Fruit fly (Drosophila melanogaster) whole organism, prepupa: ENCODE results near the gene CG14818.
A peak's percentile ranks its signal among the peaks of the same experiment; 100 is the strongest.

Experiments used
- Blimp-1 ChIP-seq: fragments of 200-800 bp; sonication (Bioruptor generic); optimal IDR thresholded peaks from 3 replicates; lab custom pipeline; 2017; ENCODE audit warnings: missing biosample characterization, missing genetic modification characterization, mild to moderate bottlenecking, moderate library complexity, missing genetic modification reagents
- CG10631 ChIP-seq: fragments of 200-800 bp; sonication (Bioruptor generic); optimal IDR thresholded peaks from 2 replicates; lab custom pipeline; 2016; ENCODE audit warnings: missing biosample characterization, missing genetic modification characterization
- CG11294 ChIP-seq: fragments of 200-800 bp; sonication (Bioruptor generic); IDR thresholded peaks from 2 replicates; pipeline ENCODE4 v1.3.6; 2022; ENCODE audit warnings: missing biosample characterization, missing genetic modification characterization
- CG11762 ChIP-seq: fragments of 200-800 bp; sonication (Bioruptor generic); optimal IDR thresholded peaks from 3 replicates; lab custom pipeline; 2016; ENCODE audit warnings: missing biosample characterization, missing genetic modification characterization; ENCODE audit not compliant: insufficient read depth
- CG11902 ChIP-seq: fragments of 200-800 bp; sonication (Bioruptor generic); optimal IDR thresholded peaks from 3 replicates; lab custom pipeline; 2016; ENCODE audit warnings: missing biosample characterization, missing genetic modification characterization
- CG15336 ChIP-seq: fragments of 200-800 bp; sonication (Bioruptor generic); IDR thresholded peaks from 2 replicates; pipeline ENCODE4 v1.3.6; 2022; ENCODE audit warnings: missing biosample characterization, missing genetic modification characterization
- CG16779 ChIP-seq: fragments of 200-800 bp; sonication (Bioruptor generic); optimal IDR thresholded peaks from 3 replicates; lab custom pipeline; 2017; ENCODE audit warnings: missing biosample characterization, mild to moderate bottlenecking, missing genetic modification characterization
- CG3032 ChIP-seq: fragments of 200-800 bp; optimal IDR thresholded peaks from 2 replicates; lab custom pipeline; 2019; ENCODE audit warnings: missing biosample characterization, mild to moderate bottlenecking, missing genetic modification characterization, moderate library complexity
- CG31627 ChIP-seq: fragments of 200-800 bp; sonication (Bioruptor generic); optimal IDR thresholded peaks from 3 replicates; lab custom pipeline; 2016; ENCODE audit warnings: missing biosample characterization, missing genetic modification characterization
- CG34406 ChIP-seq: fragments of 200-800 bp; sonication (Bioruptor generic); optimal IDR thresholded peaks from 3 replicates; lab custom pipeline; 2016; ENCODE audit warnings: missing biosample characterization, missing genetic modification characterization
- CG3919 ChIP-seq: fragments of 200-800 bp; sonication (Bioruptor generic); optimal IDR thresholded peaks from 3 replicates; lab custom pipeline; 2016; ENCODE audit warnings: missing biosample characterization, missing genetic modification characterization
- CG4318 ChIP-seq: fragments of 200-800 bp; sonication (Bioruptor generic); optimal IDR thresholded peaks from 3 replicates; lab custom pipeline; 2017; ENCODE audit warnings: missing biosample characterization, mild to moderate bottlenecking, missing genetic modification characterization
- CG6163 ChIP-seq: fragments of 200-800 bp; sonication (Bioruptor generic); IDR thresholded peaks from 3 replicates; pipeline ENCODE4 v1.3.6; 2022; ENCODE audit warnings: missing biosample characterization, missing genetic modification characterization
- CG6276 ChIP-seq: fragments of 200-800 bp; sonication (Bioruptor generic); optimal IDR thresholded peaks from 2 replicates; lab custom pipeline; 2017; ENCODE audit warnings: missing biosample characterization, mild to moderate bottlenecking, missing genetic modification characterization
- CG6792 ChIP-seq: fragments of 200-800 bp; sonication (Bioruptor generic); optimal IDR thresholded peaks from 3 replicates; lab custom pipeline; 2016; ENCODE audit warnings: missing biosample characterization, missing genetic modification characterization
- CG6808 ChIP-seq: fragments of 200-800 bp; sonication (Bioruptor generic); optimal IDR thresholded peaks from 3 replicates; lab custom pipeline; 2017; ENCODE audit warnings: missing biosample characterization, missing genetic modification characterization, mild to moderate bottlenecking, moderate library complexity, missing genetic modification reagents
- CG6854 ChIP-seq: fragments of 200-800 bp; sonication (Bioruptor generic); optimal IDR thresholded peaks from 2 replicates; lab custom pipeline; 2017; ENCODE audit warnings: missing biosample characterization, mild to moderate bottlenecking, missing genetic modification characterization
- CG7368 ChIP-seq: fragments of 200-800 bp; sonication (Bioruptor generic); optimal IDR thresholded peaks from 3 replicates; lab custom pipeline; 2016; ENCODE audit warnings: missing biosample characterization, missing genetic modification characterization
- CG8119 ChIP-seq: fragments of 200-800 bp; sonication (Bioruptor generic); IDR thresholded peaks from 3 replicates; pipeline ENCODE4 v1.3.6; 2022; ENCODE audit warnings: missing biosample characterization, missing genetic modification characterization
- CG8319 ChIP-seq: fragments of 200-800 bp; sonication (Bioruptor generic); optimal IDR thresholded peaks from 3 replicates; lab custom pipeline; 2016; ENCODE audit warnings: missing biosample characterization, missing genetic modification characterization
- CG8632 ChIP-seq: fragments of 200-800 bp; sonication (Bioruptor generic); optimal IDR thresholded peaks from 3 replicates; lab custom pipeline; 2016; ENCODE audit warnings: missing biosample characterization, missing genetic modification characterization
- CG9139 ChIP-seq: fragments of 200-800 bp; sonication (Bioruptor generic); optimal IDR thresholded peaks from 3 replicates; lab custom pipeline; 2017; ENCODE audit warnings: missing biosample characterization, mild to moderate bottlenecking, missing genetic modification characterization
- Eip75B ChIP-seq: fragments of 200-800 bp; sonication (Bioruptor generic); optimal IDR thresholded peaks from 3 replicates; lab custom pipeline; 2016; ENCODE audit warnings: missing biosample characterization, missing genetic modification characterization
- Eip78C ChIP-seq: fragments of 200-800 bp; sonication (Bioruptor generic); peaks from one replicate; lab custom pipeline; 2016; ENCODE audit warnings: missing biosample characterization, missing genetic modification characterization
- Ets21C ChIP-seq: fragments of 200-800 bp; sonication (Bioruptor generic); optimal IDR thresholded peaks from 3 replicates; lab custom pipeline; 2016; ENCODE audit warnings: missing biosample characterization, missing genetic modification characterization
- Ets96B ChIP-seq: fragments of 200-800 bp; optimal IDR thresholded peaks from 2 replicates; lab custom pipeline; 2019; ENCODE audit warnings: missing biosample characterization, mild to moderate bottlenecking, missing genetic modification characterization, moderate library complexity
- Gug ChIP-seq: fragments of 200-800 bp; sonication (Bioruptor generic); IDR thresholded peaks from 2 replicates; pipeline ENCODE4 v1.3.6; 2022; ENCODE audit warnings: missing biosample characterization, missing genetic modification characterization
- Hr38 ChIP-seq: sonication (Bioruptor generic); optimal IDR thresholded peaks from 2 replicates; lab custom pipeline; 2016; ENCODE audit warnings: missing biosample characterization, missing genetic modification characterization
- Hr39 ChIP-seq: fragments of 200-800 bp; sonication (Bioruptor generic); optimal IDR thresholded peaks from 2 replicates; lab custom pipeline; 2016; ENCODE audit warnings: missing biosample characterization, missing genetic modification characterization
- Hr4 ChIP-seq: fragments of 200-800 bp; sonication (Bioruptor generic); optimal IDR thresholded peaks from 3 replicates; lab custom pipeline; 2016; ENCODE audit warnings: missing biosample characterization, missing genetic modification characterization
- Lpt ChIP-seq: fragments of 200-800 bp; sonication (Bioruptor generic); optimal IDR thresholded peaks from 3 replicates; lab custom pipeline; 2016; ENCODE audit warnings: missing biosample characterization, missing genetic modification characterization
- Met ChIP-seq: fragments of 200-800 bp; sonication (Bioruptor generic); optimal IDR thresholded peaks from 3 replicates; lab custom pipeline; 2016; ENCODE audit warnings: missing biosample characterization, missing genetic modification characterization
- OdsH ChIP-seq: fragments of 200-800 bp; sonication (Bioruptor generic); optimal IDR thresholded peaks from 3 replicates; lab custom pipeline; 2016; ENCODE audit warnings: missing biosample characterization, missing genetic modification characterization
- Smox ChIP-seq: fragments of 200-800 bp; sonication (Bioruptor generic); optimal IDR thresholded peaks from 3 replicates; lab custom pipeline; 2016; ENCODE audit warnings: missing biosample characterization, missing genetic modification characterization
- Sox14 ChIP-seq: fragments of 200-800 bp; sonication (Bioruptor generic); optimal IDR thresholded peaks from 3 replicates; lab custom pipeline; 2016; ENCODE audit warnings: missing biosample characterization, missing genetic modification characterization
- Sox15 ChIP-seq: fragments of 200-800 bp; sonication (Bioruptor generic); optimal IDR thresholded peaks from 3 replicates; lab custom pipeline; 2016; ENCODE audit warnings: missing biosample characterization, missing genetic modification characterization
- acj6 ChIP-seq: fragments of 200-800 bp; sonication (Bioruptor generic); optimal IDR thresholded peaks from 3 replicates; lab custom pipeline; 2016; ENCODE audit warnings: missing biosample characterization, missing genetic modification characterization
- cyc ChIP-seq: fragments of 200-800 bp; sonication (Bioruptor generic); optimal IDR thresholded peaks from 3 replicates; lab custom pipeline; 2016; ENCODE audit warnings: missing biosample characterization, missing genetic modification characterization
- dsx ChIP-seq: fragments of 200-800 bp; optimal IDR thresholded peaks from 3 replicates; lab custom pipeline; 2019; ENCODE audit warnings: missing biosample characterization, mild to moderate bottlenecking, missing genetic modification characterization, moderate library complexity; ENCODE audit not compliant: poor library complexity, severe bottlenecking
- eg ChIP-seq: fragments of 200-800 bp; sonication (Bioruptor generic); IDR thresholded peaks from 3 replicates; pipeline ENCODE4 v1.3.6; 2022; ENCODE audit warnings: missing biosample characterization, missing genetic modification characterization
- fd59A ChIP-seq: fragments of 200-800 bp; sonication (Bioruptor generic); optimal IDR thresholded peaks from 2 replicates; lab custom pipeline; 2017; ENCODE audit warnings: missing biosample characterization, mild to moderate bottlenecking, missing genetic modification characterization, missing genetic modification reagents
- fd85E ChIP-seq: fragments of 200-800 bp; sonication (Bioruptor generic); optimal IDR thresholded peaks from 3 replicates; lab custom pipeline; 2016; ENCODE audit warnings: missing biosample characterization, missing genetic modification characterization
- fkh ChIP-seq: fragments of 200-800 bp; sonication (Bioruptor generic); optimal IDR thresholded peaks from 3 replicates; lab custom pipeline; 2017; ENCODE audit warnings: missing biosample characterization, mild to moderate bottlenecking, missing genetic modification characterization, moderate library complexity
- lz ChIP-seq: fragments of 200-800 bp; sonication (Bioruptor generic); optimal IDR thresholded peaks from 3 replicates; lab custom pipeline; 2016; ENCODE audit warnings: missing biosample characterization, missing genetic modification characterization
- net ChIP-seq: fragments of 200-800 bp; sonication (Bioruptor generic); optimal IDR thresholded peaks from 3 replicates; lab custom pipeline; 2016; ENCODE audit warnings: missing biosample characterization, missing genetic modification characterization
- pdm3 ChIP-seq: fragments of 200-800 bp; sonication (Bioruptor generic); optimal IDR thresholded peaks from 3 replicates; lab custom pipeline; 2016; ENCODE audit warnings: missing biosample characterization, missing genetic modification characterization
- salr ChIP-seq, 2 experiments: fragments of 200-800 bp; sonication (Bioruptor generic); optimal IDR thresholded peaks; 3 replicates each; lab custom pipeline; 2016 to 2018; ENCODE audit warnings: missing biosample characterization in 2 of 2, missing genetic modification characterization in 2 of 2, mild to moderate bottlenecking in 1 of 2
- spab ChIP-seq: fragments of 200-800 bp; sonication (Bioruptor generic); optimal IDR thresholded peaks from 2 replicates; lab custom pipeline; 2017; ENCODE audit warnings: missing biosample characterization, mild to moderate bottlenecking, missing genetic modification characterization, missing genetic modification reagents
- ss ChIP-seq, 2 experiments: fragments of 200-800 bp; sonication (Bioruptor generic); optimal IDR thresholded peaks; 2 replicates in 1 of 2; 3 replicates in 1 of 2; lab custom pipeline; 2017 to 2018; ENCODE audit warnings: mild to moderate bottlenecking in 2 of 2, missing biosample characterization in 2 of 2, missing genetic modification characterization in 2 of 2, moderate library complexity in 1 of 2
- svp ChIP-seq: fragments of 200-800 bp; sonication (Bioruptor generic); peaks from one replicate; lab custom pipeline; 2016; ENCODE audit warnings: missing biosample characterization, missing genetic modification characterization
- topi ChIP-seq: fragments of 200-800 bp; sonication (Bioruptor generic); optimal IDR thresholded peaks from 3 replicates; lab custom pipeline; 2016; ENCODE audit warnings: missing biosample characterization, missing genetic modification characterization
- vri ChIP-seq: fragments of 200-800 bp; sonication (Bioruptor generic); optimal IDR thresholded peaks from 3 replicates; lab custom pipeline; 2016; ENCODE audit warnings: missing biosample characterization, mild to moderate bottlenecking, missing genetic modification characterization

Gene CG14818

DNA sequence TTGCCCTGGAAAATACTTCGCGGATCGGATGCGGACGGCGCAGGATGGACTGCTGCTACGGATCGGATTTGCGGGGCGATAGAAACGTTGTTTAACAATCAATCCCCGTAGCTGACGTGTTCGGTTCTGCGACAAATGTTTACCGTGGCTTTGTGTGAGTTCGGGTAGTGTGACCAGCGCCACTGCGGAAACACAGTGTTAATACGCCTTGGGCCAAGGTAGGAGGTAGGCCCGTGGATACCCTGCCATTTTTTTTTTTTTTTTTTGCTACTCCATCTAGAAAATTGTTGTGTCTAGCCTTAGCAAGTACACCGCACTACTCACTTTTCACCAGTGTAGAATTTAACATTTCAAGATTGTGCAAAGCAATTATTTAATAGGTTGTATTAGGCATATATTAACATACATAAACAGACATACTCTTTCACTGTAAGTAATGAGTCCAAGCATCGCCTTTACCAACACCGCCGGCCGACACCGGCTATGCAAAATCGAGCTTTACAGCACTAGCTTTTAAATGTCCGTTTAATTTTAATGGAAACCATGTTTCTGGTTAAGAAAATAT, 17.9 kb downstream of the CG14818 start, which contains the start of gene deltaCOP:
TSS of gene deltaCOP (minus strand) at position 171 of the 565 bp plus-strand sequence.
- TF ChIP-seq net (GFP tag; lab: Kevin White, UChicago) (peak; percentile 81), Eip78C (peak; percentile 97), Sox14 (GFP tag; lab: Kevin White, UChicago) (peak; percentile 93), CG6276 (GFP tag; lab: Kevin White, UChicago) (no peak), CG4318 (GFP tag; lab: Kevin White, UChicago) (no peak), topi (GFP tag; lab: Kevin White, UChicago) (peak; percentile 90), salr (GFP tag; optimal IDR thresholded peaks at IDR 0.05; lab: Kevin White, UChicago) (no peak), vri (GFP tag; lab: Kevin White, UChicago) (no peak), lz (peak; percentile 91), CG15336 (peak; percentile 76), cyc (GFP tag; lab: Kevin White, UChicago) (peak; percentile 89), fd59A (GFP tag; lab: Kevin White, UChicago) (peak; percentile 74), fd85E (no peak), ss (GFP tag; optimal IDR thresholded peaks at IDR 0.05; lab: Kevin White, UChicago) (peak in 1 of 2 experiments; percentile 80), dsx (GFP tag; lab: Kevin White, UChicago) (peak; percentile 59), CG8119 (GFP tag; lab: Robert Waterston, UW) (peak; percentile 73; the same call in 2 of the 3 replicates), CG11762 (GFP tag; lab: Kevin White, UChicago) (peak; percentile 70), spab (no peak), Ets96B (tag; lab: Kevin White, UChicago) (peak; percentile 72), Smox (no peak), Blimp-1 (GFP tag; lab: Kevin White, UChicago) (no peak), CG34406 (GFP tag; lab: Kevin White, UChicago) (peak; percentile 83), pdm3 (GFP tag; lab: Kevin White, UChicago) (no peak), eg (GFP tag; lab: Robert Waterston, UW) (peak; percentile 72; the same call in 2 of the 3 replicates), CG11294 (GFP tag; lab: Robert Waterston, UW) (peak; percentile 72), Lpt (GFP tag; lab: Kevin White, UChicago) (peak; percentile 77), Met (GFP tag; lab: Kevin White, UChicago) (no peak), Eip75B (GFP tag; lab: Kevin White, UChicago) (peak; percentile 89), CG3032 (tag; lab: Kevin White, UChicago) (peak; percentile 76), fkh (GFP tag; lab: Kevin White, UChicago) (no peak), Ets21C (GFP tag; lab: Kevin White, UChicago) (peak; percentile 89), CG10631 (GFP tag; lab: Kevin White, UChicago) (no peak), acj6 (GFP tag; lab: Kevin White, UChicago) (no peak), CG9139 (GFP tag; lab: Kevin White, UChicago) (no peak), CG8632 (GFP tag; lab: Kevin White, UChicago) (peak; percentile 85), CG3919 (peak; percentile 87), CG8319 (GFP tag; lab: Kevin White, UChicago) (peak; percentile 70), OdsH (GFP tag; lab: Kevin White, UChicago) (no peak), CG6792 (GFP tag; lab: Kevin White, UChicago) (peak; percentile 88), CG7368 (GFP tag; lab: Kevin White, UChicago) (peak; percentile 77), CG6854 (peak; percentile 16), Gug (GFP tag; lab: Robert Waterston, UW) (peak; percentile 77), Sox15 (GFP tag; lab: Kevin White, UChicago) (peak; percentile 84), Hr4 (GFP tag; lab: Kevin White, UChicago) (no peak), CG31627 (peak; percentile 92), svp (GFP tag; lab: Kevin White, UChicago) (peak; percentile 92), CG16779 (tag; lab: Kevin White, UChicago) (no peak), Hr38 (GFP tag; lab: Kevin White, UChicago) (peak; percentile 23), Hr39 (GFP tag; lab: Kevin White, UChicago) (peak; percentile 90), CG11902 (GFP tag; lab: Kevin White, UChicago) (no peak), CG6808 (GFP tag; lab: Kevin White, UChicago) (no peak), CG6163 (GFP tag; lab: Robert Waterston, UW) (peak; percentile 82)
